Fruit fly (Drosophila melanogaster): ENCODE data around the gene Sarm.

The Sarm gene

DNA sequence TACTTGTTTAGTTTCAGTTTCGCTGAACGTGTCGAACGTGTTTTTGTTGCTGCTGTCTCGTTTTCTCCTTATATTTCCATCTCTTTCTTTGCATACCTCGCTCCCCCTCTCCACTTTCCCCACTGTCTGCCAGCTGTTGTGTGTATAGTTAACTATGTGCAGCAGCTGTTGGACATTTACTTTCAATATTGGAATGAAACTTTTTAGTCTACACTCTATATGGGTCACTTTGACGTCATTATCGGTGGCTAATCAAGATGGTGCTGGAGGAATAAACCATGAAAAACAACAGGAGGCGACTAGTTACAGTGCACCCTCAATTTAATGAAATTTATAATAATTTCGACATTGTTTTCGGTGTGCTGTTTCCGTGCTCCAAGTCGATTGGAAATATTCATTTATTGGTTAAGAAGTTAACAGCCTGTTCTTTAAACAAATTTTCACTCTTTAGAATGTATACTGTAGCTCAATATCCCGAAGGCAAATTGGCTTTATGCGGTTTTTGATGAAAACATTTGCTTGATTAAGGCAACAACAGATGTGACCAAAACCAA lies 34.4 kb upstream of the Sarm start (continued):
- no peak for TF ChIP-seq knrl (GFP tag; IDR thresholded peaks at IDR 0.05; ENCODE audit: partially characterized antibody)
- peak; percentile 38 for TF ChIP-seq CG7839 (tag; optimal IDR thresholded peaks at IDR 0.05)
- TF ChIP-seq nerfin-1 (tag; optimal IDR thresholded peaks at IDR 0.05): no peak
- TF ChIP-seq CG6854 (GFP tag; optimal IDR thresholded peaks at IDR 0.05): no peak
- TF ChIP-seq GATAe (GFP tag; conservative IDR thresholded peaks at IDR 0.05): no peak
- TF ChIP-seq CG2202 (tag; optimal IDR thresholded peaks at IDR 0.05): no peak
- no peak; the same call in 1 of the 2 replicates for TF ChIP-seq Awh (GFP tag; IDR thresholded peaks at IDR 0.05)
- TF ChIP-seq ham (GFP tag; IDR thresholded peaks at IDR 0.05): no peak
- TF ChIP-seq ttk (GFP tag; IDR thresholded peaks at IDR 0.05): peak; percentile 19; the same call in 1 of the 2 replicates
- TF ChIP-seq nom (GFP tag; optimal IDR thresholded peaks at IDR 0.05): no peak
- no peak for TF ChIP-seq CoRest (tag; optimal IDR thresholded peaks at IDR 0.05)
- no peak for TF ChIP-seq CG15514 (GFP tag; optimal IDR thresholded peaks at IDR 0.05)
- no peak for TF ChIP-seq YL-1 (GFP tag; optimal IDR thresholded peaks at IDR 0.05)
- peak; percentile 39 for TF ChIP-seq CG5245 (GFP tag; optimal IDR thresholded peaks at IDR 0.05)
- TF ChIP-seq CG1602 (GFP tag; optimal IDR thresholded peaks at IDR 0.05): no peak
- no peak for TF ChIP-seq CG7745 (tag; optimal IDR thresholded peaks at IDR 0.05)
- TF ChIP-seq Lpt (GFP tag; optimal IDR thresholded peaks at IDR 0.05): no peak
- no peak for TF ChIP-seq pros (GFP tag; optimal IDR thresholded peaks at IDR 0.05)
- TF ChIP-seq PHDP (tag; optimal IDR thresholded peaks at IDR 0.05): no peak
- no peak for TF ChIP-seq Hr3 (GFP tag; optimal IDR thresholded peaks at IDR 0.05)
- 0 out of 2 replicates have a peak, but pooled peaks have one; percentile 20 for TF ChIP-seq CG14441 (GFP tag; IDR thresholded peaks at IDR 0.05)
- no peak for TF ChIP-seq CG6765 (GFP tag; optimal IDR thresholded peaks at IDR 0.05)
- TF ChIP-seq p53 (GFP tag; optimal IDR thresholded peaks at IDR 0.05): no peak
- TF ChIP-seq esg (GFP tag; conservative IDR thresholded peaks at IDR 0.05): 0 out of 2 replicates have a peak, but pooled peaks have one; percentile 25
- no peak for TF ChIP-seq Tbp (GFP tag; optimal IDR thresholded peaks at IDR 0.05)
- TF ChIP-seq disco-r (GFP tag; optimal IDR thresholded peaks at IDR 0.05): no peak
- TF ChIP-seq CG5953 (GFP tag; IDR thresholded peaks at IDR 0.05): no peak
- TF ChIP-seq CG4328 (GFP tag; optimal IDR thresholded peaks at IDR 0.05): no peak
- TF ChIP-seq mld (GFP tag; IDR thresholded peaks at IDR 0.05; ENCODE audit: partially characterized antibody): no peak
- no peak for TF ChIP-seq CG3838 (GFP tag; optimal IDR thresholded peaks at IDR 0.05)
- TF ChIP-seq Nf-YC (tag; optimal IDR thresholded peaks at IDR 0.05): no peak
- no peak for TF ChIP-seq grn (GFP tag; optimal IDR thresholded peaks at IDR 0.05)
- TF ChIP-seq CG17912 (GFP tag; optimal IDR thresholded peaks at IDR 0.05): peak; percentile 2
- TF ChIP-seq Ada2b (GFP tag; IDR thresholded peaks at IDR 0.05): 0 out of 2 replicates have a peak, but pooled peaks have one; percentile 31
- no peak for TF ChIP-seq Dref (GFP tag; IDR thresholded peaks at IDR 0.05)
- no peak for TF ChIP-seq Mad (GFP tag; optimal IDR thresholded peaks at IDR 0.05)
- no peak for TF ChIP-seq CG11560 (tag; IDR thresholded peaks at IDR 0.05)
- no peak for TF ChIP-seq CG12659 (GFP tag; optimal IDR thresholded peaks at IDR 0.05)
- TF ChIP-seq CG9797 (GFP tag; optimal IDR thresholded peaks at IDR 0.05): no peak
- TF ChIP-seq CG8089 (GFP tag; optimal IDR thresholded peaks at IDR 0.05): no peak
- no peak for TF ChIP-seq CG13775 (GFP tag; optimal IDR thresholded peaks at IDR 0.05)
- peak in 1 of 2 experiments; percentile 12 for TF ChIP-seq dpn (GFP tag; optimal IDR thresholded peaks at IDR 0.05)
- TF ChIP-seq Bgb (GFP tag; IDR thresholded peaks at IDR 0.05; ENCODE audit: partially characterized antibody): no peak
- TF ChIP-seq otp (GFP tag; IDR thresholded peaks at IDR 0.05): no peak
- no peak for TF ChIP-seq CG34224 (GFP tag; IDR thresholded peaks at IDR 0.05; ENCODE audit: partially characterized antibody)
- no peak for TF ChIP-seq HmgZ (tag; optimal IDR thresholded peaks at IDR 0.05)
- TF ChIP-seq Vsx1 (GFP tag; optimal IDR thresholded peaks at IDR 0.05): no peak
- 0 out of 3 replicates have a peak, but pooled peaks have one; percentile 22 for TF ChIP-seq B-H1 (GFP tag; IDR thresholded peaks at IDR 0.05)
- TF ChIP-seq zf30C (GFP tag; optimal IDR thresholded peaks at IDR 0.05): no peak
- no peak for TF ChIP-seq CG15269 (tag; optimal IDR thresholded peaks at IDR 0.05)

Measured in whole organism, embryonic.